Worm (Caenorhabditis elegans): Measurements from ENCODE around the gene Y46G5A.20.

Gene Y46G5A.20

DNA sequence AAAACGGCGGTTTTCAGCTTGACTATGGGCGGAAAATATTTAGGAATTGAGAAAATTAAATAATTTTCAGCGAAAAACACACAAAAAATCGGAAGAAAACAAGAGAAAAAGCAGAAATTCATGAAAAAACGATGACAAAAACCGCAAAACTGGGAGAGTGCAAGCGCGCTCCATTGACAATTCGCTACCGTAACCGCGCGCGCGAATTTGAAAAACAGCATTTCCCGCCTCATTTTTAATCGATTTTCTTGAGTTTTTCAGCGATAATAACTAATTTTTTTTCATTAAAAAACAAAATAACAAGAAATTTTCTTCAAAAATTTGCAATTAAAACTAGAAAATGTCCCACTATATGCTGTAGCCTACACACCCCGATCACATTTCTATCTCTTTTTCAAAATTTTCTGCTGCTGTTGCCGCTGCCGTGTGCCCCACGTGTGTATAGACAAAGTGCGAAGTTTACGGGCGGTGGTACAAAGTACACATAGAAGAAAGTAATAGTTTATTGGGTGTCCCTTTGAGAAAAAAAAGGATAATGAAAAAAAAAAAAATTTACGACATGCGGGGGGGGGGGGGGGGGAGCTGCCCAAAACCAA lies 10.8 kb upstream of the Y46G5A.20 start (continued):
- TF ChIP-seq nhr-237 (tag; optimal IDR thresholded peaks at IDR 0.05) (no peak), nhr-12 (tag; optimal IDR thresholded peaks at IDR 0.05) (no peak), pag-3 (tag; optimal IDR thresholded peaks at IDR 0.05; ENCODE audit: borderline replicate concordance, insufficient read depth) (no peak), grh-1 (GFP tag; IDR thresholded peaks at IDR 0.05) (peak; percentile 34; the same call in 1 of the 2 replicates), alr-1 (tag; optimal IDR thresholded peaks at IDR 0.05; ENCODE audit: borderline replicate concordance) (no peak), C04F5.9 (tag; optimal IDR thresholded peaks at IDR 0.05) (no peak), lin-15B (tag; optimal IDR thresholded peaks at IDR 0.05) (no peak), sptf-1 (tag; optimal IDR thresholded peaks at IDR 0.05) (no peak), ztf-11 (tag; optimal IDR thresholded peaks at IDR 0.05) (no peak), tbx-2 (tag; optimal IDR thresholded peaks at IDR 0.05) (peak; percentile 63), elt-3 (tag; optimal IDR thresholded peaks at IDR 0.05) (peak in 2 of 6 experiments; percentile 21 to 32), F16B12.6 (tag; optimal IDR thresholded peaks at IDR 0.05) (no peak), fkh-10 (GFP tag; optimal IDR thresholded peaks at IDR 0.05) (no peak), unc-86 (tag; optimal IDR thresholded peaks at IDR 0.05) (no peak), jun-1 (tag; optimal IDR thresholded peaks at IDR 0.05) (no peak), nhr-20 (tag; optimal IDR thresholded peaks at IDR 0.05) (peak; percentile 83), fos-1 (tag; optimal IDR thresholded peaks at IDR 0.05) (no peak), unc-98 (GFP tag; IDR thresholded peaks at IDR 0.05) (no peak), blmp-1 (tag; optimal IDR thresholded peaks at IDR 0.05) (peak; percentile 65), nhr-76 (tag; optimal IDR thresholded peaks at IDR 0.05) (no peak), Y116A8C.19 (tag; optimal IDR thresholded peaks at IDR 0.05; ENCODE audit: borderline replicate concordance) (no peak), snu-23 (GFP tag; optimal IDR thresholded peaks at IDR 0.05) (peak; percentile 61)

DNA sequence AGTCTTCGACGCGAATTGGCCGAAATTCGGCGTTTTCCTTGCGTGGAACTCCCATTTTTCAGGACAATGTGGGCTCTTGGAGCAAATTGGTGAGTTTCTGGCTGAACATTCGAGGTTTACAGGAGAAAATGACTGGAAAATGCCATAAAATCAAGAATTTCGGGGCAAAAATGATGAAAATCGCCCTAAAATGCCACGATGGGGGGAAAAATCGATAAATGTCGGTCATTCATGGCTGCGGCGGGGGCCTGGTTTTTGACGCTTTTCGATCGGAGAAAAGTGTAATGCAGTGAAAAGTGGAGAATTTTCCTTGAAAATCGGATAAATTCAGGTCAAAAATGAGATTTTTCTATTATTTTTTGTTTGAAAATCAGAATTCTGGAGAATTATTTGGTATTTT lies 5.6 kb upstream of the Y46G5A.20 start, which contains the start of the genes Y46G5A.18 and Y46G5A.47:
TSS of gene Y46G5A.18 (minus strand) at position 101 of the 400 bp plus-strand sequence.
TSS of gene Y46G5A.47 (minus strand) at position 146 of the 400 bp plus-strand sequence.
- no peak for TF ChIP-seq mep-1 (tag; optimal IDR thresholded peaks at IDR 0.05)
- no peak for TF ChIP-seq nhr-77 (tag; optimal IDR thresholded peaks at IDR 0.05)
- TF ChIP-seq blmp-1 (tag; optimal IDR thresholded peaks at IDR 0.05) = no peak
- no peak for TF ChIP-seq nhr-11 (tag; optimal IDR thresholded peaks at IDR 0.05)
- TF ChIP-seq mef-2 (tag; optimal IDR thresholded peaks at IDR 0.05) = no peak
- no peak for TF ChIP-seq unc-98 (GFP tag; IDR thresholded peaks at IDR 0.05)
- no peak for TF ChIP-seq ceh-63 (GFP tag; optimal IDR thresholded peaks at IDR 0.05)
- TF ChIP-seq efl-1 (optimal IDR thresholded peaks at IDR 0.05) = no peak
- TF ChIP-seq efl-1 (GFP tag; optimal IDR thresholded peaks at IDR 0.05 in 1 of 2) = no peak
- no peak for TF ChIP-seq unc-86 (tag; optimal IDR thresholded peaks at IDR 0.05)
- TF ChIP-seq nhr-237 (tag; optimal IDR thresholded peaks at IDR 0.05) = no peak
- no peak for TF ChIP-seq nhr-47 (tag; optimal IDR thresholded peaks at IDR 0.05)
- TF ChIP-seq fos-1 (tag; optimal IDR thresholded peaks at IDR 0.05) = no peak
- TF ChIP-seq nhr-12 (tag; optimal IDR thresholded peaks at IDR 0.05) = no peak
- no peak for TF ChIP-seq sox-4 (tag; optimal IDR thresholded peaks at IDR 0.05)
- TF ChIP-seq pqm-1 (tag; optimal IDR thresholded peaks at IDR 0.05) = no peak
- no peak for TF ChIP-seq nhr-28 (tag; optimal IDR thresholded peaks at IDR 0.05)
- no peak for TF ChIP-seq ceh-82 (tag; optimal IDR thresholded peaks at IDR 0.05)
- no peak for TF ChIP-seq lin-13 (GFP tag; optimal IDR thresholded peaks at IDR 0.05)
- no peak for TF ChIP-seq skn-1 (tag; optimal IDR thresholded peaks at IDR 0.05)

DNA sequence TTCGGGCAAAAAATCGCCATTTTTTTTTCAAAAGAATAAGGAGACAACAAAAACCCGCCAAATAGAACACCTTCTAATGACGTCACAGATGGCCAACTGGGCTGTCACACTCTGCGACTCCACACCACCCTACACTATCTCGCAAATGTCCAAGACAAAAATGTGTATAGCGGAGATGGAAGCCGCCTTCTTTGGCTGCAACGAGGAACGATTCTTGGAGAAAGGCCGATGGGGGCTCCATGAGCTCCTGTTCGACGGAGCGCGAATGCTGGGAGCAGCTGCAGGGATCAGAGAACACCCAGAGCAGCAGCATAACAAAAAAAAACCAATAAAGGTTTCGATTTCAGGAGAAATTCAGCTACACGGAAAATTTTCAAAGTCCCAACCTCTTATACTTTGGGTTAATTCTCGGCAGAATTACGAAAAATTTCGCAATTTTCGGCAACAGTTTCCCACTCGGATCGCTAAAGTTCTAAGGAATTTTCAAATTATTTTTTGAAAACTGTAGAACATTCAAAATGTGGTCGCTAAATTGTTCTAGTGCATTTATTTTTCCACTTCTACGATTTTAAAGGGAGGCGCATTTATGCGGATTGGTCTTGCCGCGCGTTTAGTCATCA lies 4.9 kb upstream of the Y46G5A.20 start:
- TF ChIP-seq aly-2 (tag; optimal IDR thresholded peaks at IDR 0.05) (no peak), nhr-71 (tag; optimal IDR thresholded peaks at IDR 0.05) (peak; percentile 51), alr-1 (tag; optimal IDR thresholded peaks at IDR 0.05; ENCODE audit: borderline replicate concordance) (no peak), lir-3 (tag; optimal IDR thresholded peaks at IDR 0.05; ENCODE audit: poor library complexity) (no peak), pqm-1 (tag; optimal IDR thresholded peaks at IDR 0.05) (no peak), vab-15 (tag; optimal IDR thresholded peaks at IDR 0.05) (no peak), F16B12.6 (tag; optimal IDR thresholded peaks at IDR 0.05) (no peak), mep-1 (tag; optimal IDR thresholded peaks at IDR 0.05) (peak; percentile 36), tlp-1 (tag; optimal IDR thresholded peaks at IDR 0.05) (no peak), mdl-1 (tag; optimal IDR thresholded peaks at IDR 0.05) (peak in 1 of 2 experiments; percentile 6), ces-1 (GFP tag; optimal IDR thresholded peaks at IDR 0.05) (no peak), nhr-47 (tag; optimal IDR thresholded peaks at IDR 0.05) (peak; percentile 54), lsy-2 (tag; optimal IDR thresholded peaks at IDR 0.05) (peak; percentile 9 to 10), egl-13 (tag; optimal IDR thresholded peaks at IDR 0.05) (peak; percentile 35), zag-1 (tag; optimal IDR thresholded peaks at IDR 0.05) (no peak), fkh-4 (tag; optimal IDR thresholded peaks at IDR 0.05; ENCODE audit: borderline replicate concordance) (no peak), xbp-1 (tag; optimal IDR thresholded peaks at IDR 0.05) (no peak), C34B4.2 (tag; optimal IDR thresholded peaks at IDR 0.05) (no peak), nhr-77 (tag; optimal IDR thresholded peaks at IDR 0.05) (no peak), tbx-2 (tag; optimal IDR thresholded peaks at IDR 0.05) (peak; percentile 33)
